Fruit fly (Drosophila melanogaster) whole organism, embryonic: ENCODE results near the gene shv.

Experiments
- Ada2b ChIP-seq: fragments of 200-800 bp; sonication (Bioruptor generic); IDR thresholded peaks from 2 replicates; pipeline ENCODE4 v1.3.6; 2022; ENCODE audit warnings: missing biosample characterization, missing genetic modification characterization
- Aef1 ChIP-seq: fragments of 200-800 bp; sonication (Bioruptor generic); IDR thresholded peaks from 3 replicates; pipeline ENCODE4 v1.3.6; 2022; ENCODE audit warnings: missing biosample characterization, missing genetic modification characterization
- Bgb ChIP-seq: fragments of 200-800 bp; sonication (Bioruptor generic); IDR thresholded peaks from 2 replicates; pipeline ENCODE4 v1.3.6; 2022; ENCODE audit warnings: missing biosample characterization, missing genetic modification characterization; ENCODE audit not compliant: partially characterized antibody
- CG11695 ChIP-seq: fragments of 200-800 bp; sonication (Bioruptor generic); IDR thresholded peaks from 3 replicates; pipeline ENCODE4 v1.3.6; 2022; ENCODE audit warnings: missing biosample characterization, missing genetic modification characterization
- CG12744 ChIP-seq: fragments of 200-800 bp; sonication (Bioruptor generic); optimal IDR thresholded peaks from 2 replicates; lab custom pipeline; 2016; ENCODE audit warnings: missing biosample characterization, missing genetic modification characterization
- CG17328 ChIP-seq: fragments of 200-800 bp; sonication (Bioruptor generic); IDR thresholded peaks from 2 replicates; pipeline ENCODE4 v1.3.6; 2022; ENCODE audit warnings: missing biosample characterization, missing genetic modification characterization
- CG1792 ChIP-seq: fragments of 200-800 bp; sonication (Bioruptor generic); optimal IDR thresholded peaks from 2 replicates; lab custom pipeline; 2016; ENCODE audit warnings: missing biosample characterization, missing genetic modification characterization
- CG1832 ChIP-seq: fragments of 200-800 bp; sonication (Bioruptor generic); optimal IDR thresholded peaks from 2 replicates; lab custom pipeline; 2017; ENCODE audit warnings: missing biosample characterization, mild to moderate bottlenecking, missing genetic modification characterization, inconsistent platforms
- CG18619 ChIP-seq: fragments of 200-800 bp; sonication (Bioruptor generic); optimal IDR thresholded peaks from 3 replicates; lab custom pipeline; 2017; ENCODE audit warnings: missing biosample characterization, mild to moderate bottlenecking, missing genetic modification characterization
- CG2120 ChIP-seq: fragments of 200-800 bp; sonication (Bioruptor generic); optimal IDR thresholded peaks from 3 replicates; lab custom pipeline; 2016; ENCODE audit warnings: missing biosample characterization, missing genetic modification characterization
- CG30020 ChIP-seq: fragments of 200-800 bp; optimal IDR thresholded peaks from 2 replicates; lab custom pipeline; 2019; ENCODE audit warnings: missing biosample characterization, mild to moderate bottlenecking, missing genetic modification characterization, moderate library complexity
- CG3065 ChIP-seq: fragments of 200-800 bp; sonication (Bioruptor generic); optimal IDR thresholded peaks from 2 replicates; lab custom pipeline; 2016; ENCODE audit warnings: missing biosample characterization, missing genetic modification characterization
- CG31365 ChIP-seq: fragments of 200-800 bp; sonication (Bioruptor generic); optimal IDR thresholded peaks from 2 replicates; lab custom pipeline; 2018; ENCODE audit warnings: missing biosample characterization, mild to moderate bottlenecking, missing genetic modification characterization
- CG6272 ChIP-seq: fragments of 200-800 bp; sonication (Bioruptor generic); IDR thresholded peaks from 2 replicates; pipeline ENCODE4 v1.3.6; 2022; ENCODE audit warnings: missing biosample characterization, missing genetic modification characterization
- CG6813 ChIP-seq: fragments of 200-800 bp; sonication (Bioruptor generic); optimal IDR thresholded peaks from 2 replicates; lab custom pipeline; 2017; ENCODE audit warnings: missing biosample characterization, missing genetic modification characterization, mild to moderate bottlenecking, moderate library complexity, missing genetic modification reagents
- CG8089 ChIP-seq: fragments of 200-800 bp; sonication (Bioruptor generic); optimal IDR thresholded peaks from 3 replicates; lab custom pipeline; 2016; ENCODE audit warnings: missing biosample characterization, missing genetic modification characterization
- CG9797 ChIP-seq: fragments of 200-800 bp; sonication (Bioruptor generic); optimal IDR thresholded peaks from 3 replicates; lab custom pipeline; 2018; ENCODE audit warnings: missing biosample characterization, mild to moderate bottlenecking, missing genetic modification characterization
- CoRest ChIP-seq: fragments of 200-800 bp; sonication (Bioruptor generic); optimal IDR thresholded peaks from 3 replicates; lab custom pipeline; 2018; ENCODE audit warnings: missing biosample characterization, mild to moderate bottlenecking, missing genetic modification characterization, moderate library complexity
- CrebB ChIP-seq: fragments of 200-800 bp; sonication (Bioruptor generic); optimal IDR thresholded peaks from 3 replicates; lab custom pipeline; 2018; ENCODE audit warnings: missing biosample characterization, mild to moderate bottlenecking, missing genetic modification characterization
- Dip2 ChIP-seq: fragments of 200-800 bp; sonication (Bioruptor generic); IDR thresholded peaks from 2 replicates; pipeline ENCODE4 v1.3.6; 2022; ENCODE audit warnings: missing biosample characterization, missing genetic modification characterization
- Doc2 ChIP-seq: fragments of 200-800 bp; sonication (Bioruptor generic); IDR thresholded peaks from 2 replicates; pipeline ENCODE4 v1.3.6; 2022; ENCODE audit warnings: missing biosample characterization, missing genetic modification characterization
- Doc3 ChIP-seq: fragments of 200-800 bp; sonication (Bioruptor generic); IDR thresholded peaks from 3 replicates; pipeline ENCODE4 v1.3.6; 2022; ENCODE audit warnings: missing biosample characterization, missing genetic modification characterization; ENCODE audit not compliant: partially characterized antibody
- Dp ChIP-seq: fragments of 200-800 bp; sonication (Bioruptor generic); optimal IDR thresholded peaks from 2 replicates; lab custom pipeline; 2018; ENCODE audit warnings: missing biosample characterization, mild to moderate bottlenecking, missing genetic modification characterization, moderate library complexity
- Fer1 ChIP-seq: fragments of 200-800 bp; sonication (Bioruptor generic); optimal IDR thresholded peaks from 2 replicates; lab custom pipeline; 2017; ENCODE audit warnings: missing biosample characterization, mild to moderate bottlenecking, missing genetic modification characterization
- H2.0 ChIP-seq: fragments of 200-800 bp; sonication (Bioruptor generic); IDR thresholded peaks from 2 replicates; pipeline ENCODE4 v1.3.6; 2022; ENCODE audit warnings: missing biosample characterization, missing genetic modification characterization
- Pdp1 ChIP-seq, 2 experiments: fragments of 200-800 bp; sonication (Bioruptor generic); optimal IDR thresholded peaks; 3 replicates each; lab custom pipeline; 2016; ENCODE audit warnings: missing biosample characterization in 2 of 2, missing genetic modification characterization in 2 of 2, mild to moderate bottlenecking in 1 of 2, moderate library complexity in 1 of 2
- Side ChIP-seq: fragments of 200-800 bp; sonication (Bioruptor generic); optimal IDR thresholded peaks from 2 replicates; lab custom pipeline; 2016; ENCODE audit warnings: missing biosample characterization, missing genetic modification characterization
- Tbp ChIP-seq: fragments of >200 bp; optimal IDR thresholded peaks from 2 replicates; lab custom pipeline; 2018; ENCODE audit warnings: missing biosample characterization, missing genetic modification characterization
- Vsx1 ChIP-seq: fragments of 200-800 bp; sonication (Bioruptor generic); optimal IDR thresholded peaks from 2 replicates; lab custom pipeline; 2017; ENCODE audit warnings: missing biosample characterization, mild to moderate bottlenecking, missing genetic modification characterization, missing genetic modification reagents
- Xbp1 ChIP-seq: fragments of 200-800 bp; sonication (Bioruptor generic); optimal IDR thresholded peaks from 3 replicates; lab custom pipeline; 2016; ENCODE audit warnings: missing biosample characterization, mild to moderate bottlenecking, missing genetic modification characterization
- YL-1 ChIP-seq: fragments of 200-800 bp; sonication (Bioruptor generic); optimal IDR thresholded peaks from 3 replicates; lab custom pipeline; 2017; ENCODE audit warnings: missing biosample characterization, mild to moderate bottlenecking, missing genetic modification characterization
- abd-A ChIP-seq: fragments of 200-800 bp; sonication (Bioruptor generic); optimal IDR thresholded peaks from 3 replicates; lab custom pipeline; 2019; ENCODE audit warnings: missing biosample characterization, mild to moderate bottlenecking, missing genetic modification characterization, moderate library complexity
- cato ChIP-seq: fragments of 200-800 bp; sonication (Bioruptor generic); optimal IDR thresholded peaks from 2 replicates; lab custom pipeline; 2016; ENCODE audit warnings: missing biosample characterization, missing genetic modification characterization, borderline replicate concordance
- dysf ChIP-seq: fragments of 200-800 bp; sonication (Bioruptor generic); IDR thresholded peaks from 3 replicates; pipeline ENCODE4 v1.3.6; 2022; ENCODE audit warnings: missing biosample characterization, missing genetic modification characterization
- eyg ChIP-seq: fragments of 200-800 bp; sonication (Bioruptor generic); optimal IDR thresholded peaks from 3 replicates; lab custom pipeline; 2016; ENCODE audit warnings: missing biosample characterization, missing genetic modification characterization
- ftz-f1 ChIP-seq: fragments of 200-800 bp; sonication (Bioruptor generic); optimal IDR thresholded peaks from 2 replicates; lab custom pipeline; 2016; ENCODE audit warnings: missing biosample characterization, missing genetic modification characterization
- hth ChIP-seq: fragments of >200 bp; optimal IDR thresholded peaks from 2 replicates; lab custom pipeline; 2017; ENCODE audit warnings: inconsistent platforms
- kah ChIP-seq: fragments of 200-800 bp; sonication (Bioruptor generic); optimal IDR thresholded peaks from 2 replicates; lab custom pipeline; 2018; ENCODE audit warnings: missing biosample characterization, mild to moderate bottlenecking, missing genetic modification characterization
- kay ChIP-seq: fragments of 200-800 bp; sonication (Bioruptor generic); optimal IDR thresholded peaks from 2 replicates; lab custom pipeline; 2016; ENCODE audit warnings: missing biosample characterization, missing genetic modification characterization
- lola ChIP-seq, 3 experiments: fragments of >200 bp in 2 of 3; fragments of 200-800 bp in 1 of 3; sonication (Bioruptor generic) in 1 of 3; optimal IDR thresholded peaks; 2 replicates each; lab custom pipeline; 2017 to 2019; ENCODE audit warnings: missing biosample characterization in 3 of 3, missing genetic modification characterization in 3 of 3, mild to moderate bottlenecking in 1 of 3, moderate library complexity in 1 of 3
- nom ChIP-seq: fragments of 200-800 bp; sonication (Bioruptor generic); optimal IDR thresholded peaks from 2 replicates; lab custom pipeline; 2017; ENCODE audit warnings: missing biosample characterization, missing genetic modification characterization, mild to moderate bottlenecking, moderate library complexity, missing genetic modification reagents
- org-1 ChIP-seq: fragments of 200-800 bp; sonication (Bioruptor generic); optimal IDR thresholded peaks from 2 replicates; lab custom pipeline; 2017; ENCODE audit warnings: missing biosample characterization, missing genetic modification characterization
- sqz ChIP-seq: fragments of 200-800 bp; sonication (Bioruptor generic); optimal IDR thresholded peaks from 3 replicates; lab custom pipeline; 2018; ENCODE audit warnings: missing biosample characterization, mild to moderate bottlenecking, missing genetic modification characterization
- sr ChIP-seq: fragments of 200-800 bp; sonication (Bioruptor generic); IDR thresholded peaks from 3 replicates; pipeline ENCODE4 v1.3.6; 2022; ENCODE audit warnings: missing biosample characterization, missing genetic modification characterization
- tap ChIP-seq: fragments of 200-800 bp; optimal IDR thresholded peaks from 3 replicates; lab custom pipeline; 2019; ENCODE audit warnings: missing biosample characterization, mild to moderate bottlenecking, missing genetic modification characterization, moderate library complexity
- usp ChIP-seq: fragments of >200 bp; optimal IDR thresholded peaks from 2 replicates; lab custom pipeline; 2017; ENCODE audit warnings: missing biosample characterization, missing genetic modification characterization
- vnd ChIP-seq: fragments of 200-800 bp; sonication (Bioruptor generic); IDR thresholded peaks from 3 replicates; pipeline ENCODE4 v1.3.6; 2022; ENCODE audit warnings: missing biosample characterization, missing genetic modification characterization; ENCODE audit not compliant: partially characterized antibody
- wdn ChIP-seq: fragments of 200-800 bp; sonication (Bioruptor generic); IDR thresholded peaks from 2 replicates; pipeline ENCODE4 v1.3.6; 2022; ENCODE audit warnings: missing biosample characterization, missing genetic modification characterization
- wek ChIP-seq: fragments of 200-800 bp; sonication (Bioruptor generic); optimal IDR thresholded peaks from 3 replicates; lab custom pipeline; 2018; ENCODE audit warnings: missing biosample characterization, mild to moderate bottlenecking, missing genetic modification characterization, moderate library complexity
- zen2 ChIP-seq: fragments of 200-800 bp; sonication (Bioruptor generic); IDR thresholded peaks from 3 replicates; pipeline ENCODE4 v1.3.6; 2022; ENCODE audit warnings: missing biosample characterization, missing genetic modification characterization; ENCODE audit not compliant: partially characterized antibody

The shv gene

dm6 chr2L:479483-480195 lies 26.7 kb downstream of the shv start, which contains the start of gene cbt (continued):
- TF ChIP-seq vnd (GFP tag; lab: Robert Waterston, UW) (no peak), YL-1 (peak; percentile 75), CG8089 (peak; percentile 97), wdn (GFP tag; lab: Robert Waterston, UW) (no peak), CG31365 (peak; percentile 91), CG3065 (peak; percentile 94), eyg (GFP tag; lab: Kevin White, UChicago) (peak; percentile 97), tap (tag; lab: Kevin White, UChicago) (peak; percentile 97), lola (GFP tag; optimal IDR thresholded peaks at IDR 0.05; lab: Kevin White, UChicago) (peak in 1 of 3 experiments; percentile 94), Pdp1 (GFP tag; optimal IDR thresholded peaks at IDR 0.05; lab: Kevin White, UChicago) (peak; percentile 96 to 98), H2.0 (GFP tag; lab: Robert Waterston, UW) (no peak), CG12744 (GFP tag; lab: Kevin White, UChicago) (peak; percentile 95), CG9797 (GFP tag; lab: Kevin White, UChicago) (peak; percentile 41), kay (GFP tag; lab: Kevin White, UChicago) (peak; percentile 94), kah (peak; percentile 80), abd-A (tag; lab: Kevin White, UChicago) (peak; percentile 94), org-1 (GFP tag; lab: Kevin White, UChicago) (peak; percentile 99), sqz (GFP tag; lab: Kevin White, UChicago) (peak; percentile 91), sr (no peak), Tbp (no peak), CG30020 (tag; lab: Kevin White, UChicago) (peak; percentile 73), Dip2 (GFP tag; lab: Robert Waterston, UW) (no peak), CG18619 (peak; percentile 96), CoRest (tag; lab: Kevin White, UChicago) (peak; percentile 97), wek (GFP tag; lab: Kevin White, UChicago) (peak; percentile 86), CrebB (peak; percentile 96), CG11695 (no peak), dysf (GFP tag; lab: Robert Waterston, UW) (no peak), Aef1 (GFP tag; lab: Robert Waterston, UW) (no peak), Fer1 (GFP tag; lab: Kevin White, UChicago) (peak; percentile 99), CG17328 (GFP tag; lab: Robert Waterston, UW) (no peak), cato (GFP tag; lab: Kevin White, UChicago) (peak; percentile 94), Bgb (GFP tag; lab: Robert Waterston, UW) (no peak), Dp (GFP tag; lab: Kevin White, UChicago) (peak; percentile 17), usp (no peak), nom (GFP tag; lab: Kevin White, UChicago) (peak; percentile 90), CG1792 (GFP tag; lab: Kevin White, UChicago) (peak; percentile 97), hth (lab: Kevin White, UChicago) (no peak), Xbp1 (GFP tag; lab: Kevin White, UChicago) (peak; percentile 98), Side (GFP tag; lab: Kevin White, UChicago) (peak; percentile 98), Vsx1 (GFP tag; lab: Kevin White, UChicago) (peak; percentile 89), CG6272 (peak; percentile 95), Ada2b (GFP tag; lab: Robert Waterston, UW) (no peak), Doc2 (GFP tag; lab: Robert Waterston, UW) (no peak), ftz-f1 (peak; percentile 92), zen2 (no peak), CG2120 (GFP tag; lab: Kevin White, UChicago) (peak; percentile 99), CG6813 (GFP tag; lab: Kevin White, UChicago) (peak; percentile 97), CG1832 (GFP tag; lab: Kevin White, UChicago) (no peak), Doc3 (no peak)
